Fruit fly (Drosophila melanogaster): Measurements from ENCODE around the gene CG34027.

CG34027 gene

DNA sequence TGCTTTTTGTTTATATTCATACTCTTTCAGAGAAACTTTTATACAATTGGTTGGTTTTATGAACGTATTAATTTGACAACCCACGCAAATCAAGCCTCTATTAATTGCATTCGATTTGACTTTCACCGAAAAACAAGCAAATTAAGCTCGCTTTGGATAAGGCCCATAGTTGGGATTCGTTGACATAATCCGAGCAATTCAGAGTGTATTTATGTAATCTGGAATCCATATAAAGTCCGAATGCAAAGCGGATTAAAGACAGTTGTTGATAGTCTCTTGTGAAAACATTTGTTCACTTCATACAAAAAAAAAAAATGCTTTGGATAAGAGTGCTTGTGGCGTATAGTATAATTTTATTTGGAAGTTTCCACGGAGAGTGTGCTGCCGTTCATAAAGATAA is 6.6 kb downstream of the CG34027 start, which contains the start of gene CG45095:
TSS of gene CG45095 (plus strand) at position 301 of the 400 bp plus-strand sequence.
- TF ChIP-seq vri (GFP tag; optimal IDR thresholded peaks at IDR 0.05) = peak; percentile 57
- no peak for TF ChIP-seq CG11762 (GFP tag; optimal IDR thresholded peaks at IDR 0.05; ENCODE audit: insufficient read depth)

DNA sequence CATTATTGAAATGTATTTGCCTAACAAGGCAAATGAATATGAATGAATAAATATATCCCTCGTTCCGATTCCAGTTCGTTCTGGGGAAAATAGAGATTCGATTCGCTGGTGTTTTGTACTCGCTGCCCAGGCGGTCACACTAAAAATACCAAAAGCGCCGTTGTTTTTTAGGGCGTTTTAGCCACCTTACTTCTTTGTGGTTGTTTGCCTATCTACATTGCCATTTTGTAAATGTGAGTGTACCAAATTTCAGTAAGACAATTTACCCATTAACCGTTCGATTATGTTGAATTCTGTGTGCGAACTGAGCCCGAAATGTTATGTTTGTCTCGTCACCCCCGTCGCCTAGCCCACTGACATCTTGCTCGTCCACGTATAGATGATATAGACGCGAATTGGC is 11.3 kb downstream of the CG34027 start, which contains the start of the genes CG33095 and CG33096:
TSS of gene CG33095 (plus strand) at position 187 of the 400 bp plus-strand sequence.
TSS of gene CG33096 (plus strand) at position 187 of the 400 bp plus-strand sequence.
- peak; percentile 79 for TF ChIP-seq Sox14 (GFP tag; optimal IDR thresholded peaks at IDR 0.05)
- TF ChIP-seq CG4318 (GFP tag; optimal IDR thresholded peaks at IDR 0.05) = no peak

DNA sequence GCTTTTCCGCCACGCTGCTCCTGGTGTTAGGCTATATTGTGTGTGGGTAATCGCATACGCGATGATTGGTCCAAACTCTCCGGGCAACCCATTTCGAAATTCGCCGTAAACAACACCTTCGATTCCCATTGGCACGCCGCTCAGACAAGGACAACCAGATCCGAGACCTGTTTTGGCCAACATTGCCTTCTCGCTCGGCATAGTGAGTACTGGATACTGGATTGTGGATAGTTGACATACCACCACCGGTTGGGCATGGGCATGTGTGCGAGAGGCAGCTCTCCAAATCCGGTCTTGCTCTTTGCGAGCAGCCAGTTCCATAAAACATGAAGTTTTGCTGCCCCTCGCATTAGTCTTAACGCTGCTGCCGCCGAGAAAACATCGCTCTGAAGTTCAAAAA is 14.2 kb downstream of the CG34027 start, which contains the start of gene fd96Cb:
TSS of gene fd96Cb (plus strand) at position 374 of the 400 bp plus-strand sequence.
- TF ChIP-seq CG1621 (tag; optimal IDR thresholded peaks at IDR 0.05) (peak; percentile 87), spab (GFP tag; optimal IDR thresholded peaks at IDR 0.05) (no peak), CG4318 (GFP tag; optimal IDR thresholded peaks at IDR 0.05) (no peak), acj6 (GFP tag; optimal IDR thresholded peaks at IDR 0.05) (no peak), dsx (GFP tag; optimal IDR thresholded peaks at IDR 0.05; ENCODE audit: poor library complexity, severe bottlenecking) (no peak), ss (GFP tag; optimal IDR thresholded peaks at IDR 0.05) (peak in 1 of 2 experiments; percentile 32), Hr4 (GFP tag; optimal IDR thresholded peaks at IDR 0.05) (no peak), fd59A (GFP tag; optimal IDR thresholded peaks at IDR 0.05) (no peak)

DNA sequence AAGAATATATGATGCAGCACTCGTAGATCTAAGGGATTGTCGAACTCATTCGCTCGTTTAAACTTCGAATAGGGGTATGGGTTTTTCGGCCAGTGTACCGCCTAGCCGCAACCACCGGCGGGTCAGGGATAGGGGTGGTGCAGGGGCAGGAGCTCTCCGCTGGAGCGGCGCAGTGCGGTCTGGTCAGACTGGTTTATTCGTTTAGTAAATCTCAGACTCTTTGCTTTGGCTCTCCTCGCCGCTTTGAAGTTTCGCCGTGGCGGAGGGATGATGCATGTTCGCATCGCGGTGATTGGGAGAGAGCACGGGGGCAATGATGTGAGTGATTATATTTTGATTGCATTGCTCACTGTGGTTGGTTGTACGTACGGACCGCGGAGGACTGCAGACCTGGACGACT is 26.5 kb downstream of the CG34027 start, which contains the start of gene fd96Ca:
TSS of gene fd96Ca (plus strand) at position 337 of the 400 bp plus-strand sequence.
- TF ChIP-seq eg (GFP tag; IDR thresholded peaks at IDR 0.05) = no peak
- TF ChIP-seq Met (GFP tag; optimal IDR thresholded peaks at IDR 0.05) = no peak
- no peak for TF ChIP-seq pdm3 (GFP tag; optimal IDR thresholded peaks at IDR 0.05)
- TF ChIP-seq CG3919 (GFP tag; optimal IDR thresholded peaks at IDR 0.05) = no peak
- TF ChIP-seq CG1621 (tag; optimal IDR thresholded peaks at IDR 0.05) = peak; percentile 3

DNA sequence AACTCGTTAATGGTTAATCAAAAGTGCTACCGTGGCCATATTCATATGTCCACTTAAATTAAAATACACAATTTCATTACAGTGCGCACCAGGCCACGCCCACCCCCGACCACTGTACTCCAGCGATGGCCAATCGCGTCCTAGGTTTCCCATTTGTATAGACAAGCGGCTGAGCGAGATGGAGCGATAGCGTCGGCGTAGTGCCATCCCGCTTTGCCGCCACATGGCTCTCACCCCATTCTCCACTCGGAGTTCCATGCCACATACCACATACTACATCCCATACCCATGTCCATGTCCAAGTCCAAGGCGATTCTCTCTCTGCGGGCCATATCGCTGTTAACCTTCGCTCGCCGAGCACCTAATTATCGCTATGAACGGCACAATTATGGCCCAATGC is 28.4 kb downstream of the CG34027 start:
- no peak for TF ChIP-seq lz (GFP tag; optimal IDR thresholded peaks at IDR 0.05)
- TF ChIP-seq Eip78C (GFP tag) = peak; percentile 52
- TF ChIP-seq CG6276 (GFP tag; optimal IDR thresholded peaks at IDR 0.05) = no peak
- TF ChIP-seq CG3919 (GFP tag; optimal IDR thresholded peaks at IDR 0.05) = no peak
- TF ChIP-seq fkh (GFP tag; optimal IDR thresholded peaks at IDR 0.05) = peak; percentile 93
- no peak for TF ChIP-seq CG7368 (GFP tag; optimal IDR thresholded peaks at IDR 0.05)

DNA sequence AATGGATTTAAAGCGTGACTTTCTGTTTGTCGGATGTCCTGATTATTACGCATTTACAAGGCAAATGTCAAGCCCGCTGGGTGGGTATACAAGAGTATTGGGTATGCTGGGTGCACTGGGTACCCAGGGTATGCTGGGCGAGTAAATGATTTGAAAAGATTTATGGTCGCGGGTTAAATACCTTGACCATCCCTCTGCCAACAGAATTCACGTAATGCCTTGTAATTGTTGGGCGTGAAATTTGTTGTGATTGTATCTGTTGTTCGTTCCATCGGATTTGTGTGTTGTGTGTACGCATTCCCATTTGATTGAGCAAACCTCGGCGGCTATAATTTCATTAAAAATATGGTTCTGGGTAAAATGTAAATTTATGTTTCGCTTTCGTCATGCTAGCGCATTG is 30.2 kb downstream of the CG34027 start:
- TF ChIP-seq CG10631 (GFP tag; optimal IDR thresholded peaks at IDR 0.05) = no peak

DNA sequence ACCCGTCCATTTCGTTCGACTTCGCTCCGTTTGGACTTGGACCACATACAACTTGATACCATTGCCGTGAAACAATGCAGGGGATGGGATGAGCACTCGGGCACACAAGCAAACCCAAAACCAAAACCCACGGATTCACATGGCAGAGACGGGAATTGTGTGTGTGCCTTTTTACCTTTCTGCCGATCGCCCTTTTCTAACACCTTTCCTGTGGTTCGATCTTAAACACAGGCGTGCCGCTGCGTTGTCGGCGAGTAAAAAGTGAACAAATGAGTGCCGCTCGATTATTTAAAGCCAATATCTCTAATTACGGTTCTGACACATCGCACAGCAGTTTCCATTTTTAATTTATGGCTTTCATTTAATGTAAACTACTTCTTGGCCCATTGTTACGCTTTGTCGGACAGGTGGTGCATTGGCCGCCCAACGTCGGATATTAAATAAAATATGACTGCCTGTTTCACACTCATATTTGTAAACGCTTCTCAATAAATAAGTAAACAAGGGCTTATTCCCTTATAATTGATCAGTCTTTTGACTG is 31.5 kb downstream of the CG34027 start:
- TF ChIP-seq dac (GFP tag; optimal IDR thresholded peaks at IDR 0.05) = no peak
- no peak for TF ChIP-seq Ets21C (GFP tag; optimal IDR thresholded peaks at IDR 0.05)
- no peak for TF ChIP-seq OdsH (GFP tag; optimal IDR thresholded peaks at IDR 0.05)
- no peak for TF ChIP-seq Sox14 (GFP tag; optimal IDR thresholded peaks at IDR 0.05)
- no peak for TF ChIP-seq achi (GFP tag; optimal IDR thresholded peaks at IDR 0.05)
- TF ChIP-seq Sox15 (GFP tag; optimal IDR thresholded peaks at IDR 0.05) = no peak
- no peak for TF ChIP-seq Eip75B (GFP tag; optimal IDR thresholded peaks at IDR 0.05)
- TF ChIP-seq Smox (GFP tag; optimal IDR thresholded peaks at IDR 0.05) = no peak
- no peak for TF ChIP-seq Eip93F (GFP tag; optimal IDR thresholded peaks at IDR 0.05)
- TF ChIP-seq cyc (GFP tag; optimal IDR thresholded peaks at IDR 0.05) = no peak
- TF ChIP-seq CG31627 (GFP tag; optimal IDR thresholded peaks at IDR 0.05) = no peak
- no peak for TF ChIP-seq Eip78C (GFP tag)
- no peak for TF ChIP-seq Gug (GFP tag; IDR thresholded peaks at IDR 0.05)
- TF ChIP-seq Hr39 (GFP tag; optimal IDR thresholded peaks at IDR 0.05) = no peak
- no peak for TF ChIP-seq CG32006 (GFP tag; optimal IDR thresholded peaks at IDR 0.05)
